Fruit fly (Drosophila melanogaster): ENCODE results near the gene CG15394.

Gene CG15394

DNA sequence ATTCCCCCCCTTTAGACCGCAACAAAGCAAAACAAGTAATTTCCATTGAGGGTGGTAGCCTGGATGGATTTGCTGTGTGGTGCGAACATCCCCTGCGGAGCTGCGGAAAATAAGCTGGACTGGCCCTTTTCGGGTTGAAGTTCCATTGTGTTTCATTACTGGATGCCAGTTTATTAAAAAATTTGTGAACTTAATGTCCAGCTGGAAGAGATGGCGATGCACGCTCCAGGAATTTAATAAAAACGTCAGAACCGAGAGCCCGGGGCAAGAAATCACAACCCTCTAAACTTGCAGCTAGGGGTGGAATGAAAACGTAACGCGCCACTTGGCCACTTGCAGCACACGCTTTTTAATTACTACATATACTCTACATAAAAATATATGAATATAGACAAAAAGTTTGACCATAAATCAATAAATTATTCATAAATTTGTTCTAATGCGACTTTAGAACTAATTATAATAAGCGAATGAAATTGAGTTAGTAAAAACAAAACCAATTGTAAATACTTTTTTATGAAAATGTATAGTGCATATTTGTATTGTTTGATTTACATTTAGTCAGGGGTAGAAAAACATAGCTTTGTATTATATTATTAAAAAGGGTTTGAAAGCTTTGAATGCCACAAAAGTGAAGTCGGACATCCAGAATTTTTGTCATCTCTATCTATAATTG, 44.8 kb downstream of the CG15394 start:
- TF ChIP-seq CG14655 (GFP tag; optimal IDR thresholded peaks at IDR 0.05) (no peak), D1 (tag; optimal IDR thresholded peaks at IDR 0.05) (no peak), rn (GFP tag; IDR thresholded peaks at IDR 0.05) (no peak), CG32121 (GFP tag; IDR thresholded peaks at IDR 0.05) (no peak), CG15710 (tag; optimal IDR thresholded peaks at IDR 0.05) (no peak), CG4496 (GFP tag; IDR thresholded peaks at IDR 0.05) (no peak), CG8301 (tag; optimal IDR thresholded peaks at IDR 0.05) (no peak), CG12605 (GFP tag; IDR thresholded peaks at IDR 0.05) (no peak), CG13204 (GFP tag; optimal IDR thresholded peaks at IDR 0.05) (no peak), CG17806 (tag; optimal IDR thresholded peaks at IDR 0.05) (no peak), fd96Ca (GFP tag; IDR thresholded peaks at IDR 0.05) (no peak), CG9948 (tag; optimal IDR thresholded peaks at IDR 0.05) (no peak), CG10348 (GFP tag; IDR thresholded peaks at IDR 0.05) (no peak), EcR (GFP tag; optimal IDR thresholded peaks at IDR 0.05) (no peak), CG8159 (tag; optimal IDR thresholded peaks at IDR 0.05) (no peak), Pif1B (GFP tag; optimal IDR thresholded peaks at IDR 0.05) (no peak), Ets98B (GFP tag; IDR thresholded peaks at IDR 0.05) (no peak), CG34367 (tag; optimal IDR thresholded peaks at IDR 0.05) (no peak), Pif1A (GFP tag; optimal IDR thresholded peaks at IDR 0.05) (no peak), Snoo (tag; optimal IDR thresholded peaks at IDR 0.05) (no peak)

DNA sequence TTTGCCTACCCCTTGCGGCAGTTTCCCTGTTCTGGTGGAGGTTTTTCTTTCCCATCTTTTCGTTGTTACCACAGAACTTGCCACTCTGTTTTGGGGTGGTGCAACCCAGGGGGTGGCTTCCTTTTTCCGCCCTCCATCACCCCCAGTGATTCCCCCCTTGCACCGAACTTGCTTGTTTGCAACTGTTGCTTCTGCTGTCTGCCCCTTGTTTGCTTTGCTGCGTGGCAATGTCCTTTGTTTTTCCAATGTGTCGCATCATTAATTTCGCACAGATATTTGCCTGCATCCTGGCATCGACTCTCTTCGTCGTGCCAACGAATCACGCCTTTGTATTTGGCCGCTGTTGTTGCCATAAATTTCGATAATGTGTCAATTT, 45.3 kb downstream of the CG15394 start:
- TF ChIP-seq CG34367 (tag; optimal IDR thresholded peaks at IDR 0.05) (no peak), CG8159 (tag; optimal IDR thresholded peaks at IDR 0.05) (no peak), CG13204 (GFP tag; optimal IDR thresholded peaks at IDR 0.05) (no peak), CG8301 (tag; optimal IDR thresholded peaks at IDR 0.05) (no peak), Snoo (tag; optimal IDR thresholded peaks at IDR 0.05) (no peak), CG15710 (tag; optimal IDR thresholded peaks at IDR 0.05) (no peak)
